Fruit fly (Drosophila melanogaster): ENCODE results near the gene ldd.

DNA sequence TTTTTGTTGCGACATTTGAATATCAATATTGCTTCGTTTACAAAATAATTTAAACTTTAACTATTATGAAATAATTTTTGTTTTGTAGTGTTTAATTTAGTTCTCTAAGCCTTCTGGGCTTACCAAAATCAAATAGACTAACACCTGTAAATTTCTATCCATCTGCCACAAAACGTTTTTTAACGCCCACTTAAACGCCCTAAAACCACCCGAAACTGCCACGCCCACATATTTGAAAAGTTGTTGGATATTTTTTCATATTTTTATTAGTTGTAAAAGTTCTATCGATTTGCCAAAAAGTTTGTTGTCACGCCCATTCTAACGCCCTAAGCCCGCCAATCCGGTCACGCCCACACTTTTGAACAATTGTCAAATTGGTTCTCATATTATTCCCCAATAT is 23.5 kb downstream of the ldd start, which contains the start of gene CG45154:
- TF ChIP-seq CG1792 (GFP tag; optimal IDR thresholded peaks at IDR 0.05) (no peak), Bteb2 (GFP tag; optimal IDR thresholded peaks at IDR 0.05) (no peak), pan (optimal IDR thresholded peaks at IDR 0.05) (no peak), pan (GFP tag; optimal IDR thresholded peaks at IDR 0.05 in 1 of 2, IDR thresholded peaks at IDR 0.05 in 1 of 2) (no peak)
